Fruit fly (Drosophila melanogaster) whole organism, pupa: ENCODE results near the gene PolG1.
A peak's percentile ranks its signal among the peaks of the same experiment; 100 is the strongest.

Experiments
- CG10348 ChIP-seq: fragments of 200-800 bp; sonication (Bioruptor generic); IDR thresholded peaks from 2 replicates; pipeline ENCODE4 v1.3.6; 2022; ENCODE audit warnings: missing biosample characterization, missing genetic modification characterization
- CG12605 ChIP-seq: fragments of 200-800 bp; sonication (Bioruptor generic); IDR thresholded peaks from 2 replicates; pipeline ENCODE4 v1.3.6; 2022; ENCODE audit warnings: missing biosample characterization, missing genetic modification characterization
- CG13204 ChIP-seq: fragments of 200-800 bp; sonication (Bioruptor generic); optimal IDR thresholded peaks from 2 replicates; lab custom pipeline; 2018; ENCODE audit warnings: missing biosample characterization, mild to moderate bottlenecking, missing genetic modification characterization, moderate library complexity
- CG14655 ChIP-seq: fragments of 200-800 bp; sonication (Bioruptor generic); optimal IDR thresholded peaks from 3 replicates; lab custom pipeline; 2017; ENCODE audit warnings: mild to moderate bottlenecking, missing biosample characterization, missing genetic modification reagents, missing genetic modification characterization
- CG15710 ChIP-seq: fragments of 200-800 bp; sonication (Bioruptor generic); optimal IDR thresholded peaks from 2 replicates; lab custom pipeline; 2018; ENCODE audit warnings: missing biosample characterization, mild to moderate bottlenecking, missing genetic modification characterization, moderate library complexity
- CG17806 ChIP-seq: fragments of 200-800 bp; sonication (Bioruptor generic); optimal IDR thresholded peaks from 2 replicates; lab custom pipeline; 2018; ENCODE audit warnings: missing biosample characterization, mild to moderate bottlenecking, missing genetic modification characterization, moderate library complexity
- CG32121 ChIP-seq: fragments of 200-800 bp; sonication (Bioruptor generic); IDR thresholded peaks from 2 replicates; pipeline ENCODE4 v1.3.6; 2022; ENCODE audit warnings: missing biosample characterization, missing genetic modification characterization
- CG34367 ChIP-seq: fragments of 200-800 bp; sonication (Bioruptor generic); optimal IDR thresholded peaks from 2 replicates; lab custom pipeline; 2018; ENCODE audit warnings: missing biosample characterization, mild to moderate bottlenecking, missing genetic modification characterization
- CG4496 ChIP-seq: fragments of 200-800 bp; sonication (Bioruptor generic); IDR thresholded peaks from 3 replicates; pipeline ENCODE4 v1.3.6; 2022; ENCODE audit warnings: missing biosample characterization, missing genetic modification characterization
- CG8159 ChIP-seq: fragments of 200-800 bp; sonication (Bioruptor generic); optimal IDR thresholded peaks from 3 replicates; lab custom pipeline; 2018; ENCODE audit warnings: missing biosample characterization, mild to moderate bottlenecking, missing genetic modification characterization, moderate library complexity
- CG8301 ChIP-seq: fragments of 200-800 bp; sonication (Bioruptor generic); optimal IDR thresholded peaks from 2 replicates; lab custom pipeline; 2018; ENCODE audit warnings: missing biosample characterization, mild to moderate bottlenecking, missing genetic modification characterization
- CG9948 ChIP-seq: fragments of 200-800 bp; sonication (Bioruptor generic); optimal IDR thresholded peaks from 2 replicates; lab custom pipeline; 2018; ENCODE audit warnings: missing biosample characterization, mild to moderate bottlenecking, missing genetic modification characterization, moderate library complexity
- D1 ChIP-seq: fragments of 200-800 bp; sonication (Bioruptor generic); optimal IDR thresholded peaks from 2 replicates; lab custom pipeline; 2018; ENCODE audit warnings: missing biosample characterization, mild to moderate bottlenecking, missing genetic modification characterization, moderate library complexity
- EcR ChIP-seq: fragments of 200-800 bp; sonication (Bioruptor generic); optimal IDR thresholded peaks from 3 replicates; lab custom pipeline; 2019; ENCODE audit warnings: missing biosample characterization, missing genetic modification characterization, mild to moderate bottlenecking, moderate library complexity, missing genetic modification reagents
- Ets98B ChIP-seq: fragments of 200-800 bp; sonication (Bioruptor generic); IDR thresholded peaks from 2 replicates; pipeline ENCODE4 v1.3.6; 2022; ENCODE audit warnings: missing biosample characterization, missing genetic modification characterization
- Pif1A ChIP-seq: fragments of 200-800 bp; sonication (Bioruptor generic); optimal IDR thresholded peaks from 3 replicates; lab custom pipeline; 2016; ENCODE audit warnings: missing biosample characterization, missing genetic modification characterization
- Pif1B ChIP-seq: fragments of 200-800 bp; sonication (Bioruptor generic); optimal IDR thresholded peaks from 3 replicates; lab custom pipeline; 2016; ENCODE audit warnings: missing biosample characterization, missing genetic modification characterization
- Snoo ChIP-seq: fragments of 200-800 bp; sonication (Bioruptor generic); optimal IDR thresholded peaks from 3 replicates; lab custom pipeline; 2017; ENCODE audit warnings: missing biosample characterization, mild to moderate bottlenecking, missing genetic modification characterization, inconsistent platforms
- fd96Ca ChIP-seq: fragments of 200-800 bp; sonication (Bioruptor generic); IDR thresholded peaks from 3 replicates; pipeline ENCODE4 v1.3.6; 2022; ENCODE audit warnings: missing biosample characterization, missing genetic modification characterization
- gl ChIP-seq: fragments of 200-800 bp; sonication (Bioruptor generic); optimal IDR thresholded peaks from 2 replicates; lab custom pipeline; 2018; ENCODE audit warnings: missing biosample characterization, mild to moderate bottlenecking, missing genetic modification characterization
- rn ChIP-seq: fragments of 200-800 bp; sonication (Bioruptor generic); IDR thresholded peaks from 2 replicates; pipeline ENCODE4 v1.3.6; 2022; ENCODE audit warnings: missing biosample characterization, missing genetic modification characterization

The PolG1 gene

dm6 chr2L:13783264-13784154 lies 44.1 kb downstream of the PolG1 start, which contains the start of gene Eato:
Gene Eato, plus strand, starts transcription at chr2L:13784084.
- TF ChIP-seq D1 (tag; lab: Kevin White, UChicago) (no peak), Snoo (tag; lab: Kevin White, UChicago) (peak; percentile 22), CG15710 (tag; lab: Kevin White, UChicago) (peak; percentile 0)

dm6 chr2L:13780109-13780947 lies 47.2 kb downstream of the PolG1 start, which contains the start of the genes CG9008 and p38b:
Gene CG9008, minus strand, starts transcription at chr2L:13780165.
Gene p38b, plus strand, starts transcription at chr2L:13780689.
- TF ChIP-seq EcR (GFP tag; lab: Kevin White, UChicago) (no peak), D1 (tag; lab: Kevin White, UChicago) (no peak), Ets98B (peak; percentile 31), Pif1A (GFP tag; lab: Kevin White, UChicago) (no peak), CG8301 (tag; lab: Kevin White, UChicago) (peak; percentile 81), Pif1B (GFP tag; lab: Kevin White, UChicago) (peak; percentile 71), Snoo (tag; lab: Kevin White, UChicago) (peak; percentile 85), CG13204 (GFP tag; lab: Kevin White, UChicago) (no peak), CG9948 (peak; percentile 84), fd96Ca (peak; percentile 49; the same call in 1 of the 3 replicates), CG32121 (GFP tag; lab: Robert Waterston, UW) (peak; percentile 52), CG8159 (tag; lab: Kevin White, UChicago) (peak; percentile 92), CG12605 (no peak; the same call in none of the 2 replicates), CG34367 (tag; lab: Kevin White, UChicago) (peak; percentile 75), CG4496 (GFP tag; lab: Robert Waterston, UW) (peak; percentile 49; the same call in 1 of the 3 replicates), CG14655 (GFP tag; lab: Kevin White, UChicago) (no peak), CG17806 (tag; lab: Kevin White, UChicago) (peak; percentile 79), CG15710 (tag; lab: Kevin White, UChicago) (peak; percentile 87), CG10348 (GFP tag; lab: Robert Waterston, UW) (no peak), rn (peak; percentile 68)
- TF ChIP-seq, all 21 proteins: peak for 13

- TF ChIP-seq Ets98B (peak; percentile 52), CG15710 (tag; lab: Kevin White, UChicago) (no peak), CG34367 (tag; lab: Kevin White, UChicago) (no peak), CG14655 (GFP tag; lab: Kevin White, UChicago) (no peak), Pif1B (GFP tag; lab: Kevin White, UChicago) (no peak), CG13204 (GFP tag; lab: Kevin White, UChicago) (no peak), rn (no peak), EcR (GFP tag; lab: Kevin White, UChicago) (peak; percentile 38), CG17806 (tag; lab: Kevin White, UChicago) (no peak), CG8159 (tag; lab: Kevin White, UChicago) (no peak), Pif1A (GFP tag; lab: Kevin White, UChicago) (no peak), gl (tag; lab: Kevin White, UChicago) (no peak), CG10348 (GFP tag; lab: Robert Waterston, UW) (no peak), CG8301 (tag; lab: Kevin White, UChicago) (no peak), CG32121 (GFP tag; lab: Robert Waterston, UW) (no peak), CG4496 (GFP tag; lab: Robert Waterston, UW) (no peak), D1 (tag; lab: Kevin White, UChicago) (no peak), CG12605 (peak; percentile 54; the same call in 1 of the 2 replicates), fd96Ca (0 out of 3 replicates have a peak, but pooled peaks have one; percentile 27), Snoo (tag; lab: Kevin White, UChicago) (no peak), CG9948 (no peak)
Measured at dm6 chr2L:13779795-13780108, 47.8 kb downstream of the PolG1 start.

DNA sequence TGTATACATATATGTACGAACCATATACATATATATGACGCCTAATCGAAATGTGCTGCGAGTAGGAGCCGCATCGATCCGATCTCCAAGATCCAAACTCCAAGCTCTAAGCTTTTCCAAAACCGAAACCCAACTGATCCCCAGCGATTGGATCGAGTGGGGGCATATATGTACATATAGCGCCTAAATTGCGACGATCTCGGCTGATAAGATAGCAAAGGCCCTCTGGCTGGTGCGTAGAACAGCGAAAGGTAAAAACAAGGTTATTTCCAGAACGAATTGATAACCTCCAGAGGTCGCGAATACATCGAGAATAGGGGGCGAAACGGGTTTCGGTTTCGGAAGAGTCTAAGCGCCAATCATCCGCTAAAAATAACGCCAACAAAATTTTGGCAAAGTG lies 48.4 kb downstream of the PolG1 start:
- no peak for TF ChIP-seq CG9948
- TF ChIP-seq Pif1A (GFP tag; lab: Kevin White, UChicago): no peak
- no peak for TF ChIP-seq CG17806 (tag; lab: Kevin White, UChicago)
- no peak for TF ChIP-seq Ets98B
- TF ChIP-seq CG8159 (tag; lab: Kevin White, UChicago): no peak
- TF ChIP-seq CG4496 (GFP tag; lab: Robert Waterston, UW): no peak
- TF ChIP-seq rn: no peak
- TF ChIP-seq Snoo (tag; lab: Kevin White, UChicago): no peak
- TF ChIP-seq CG32121 (GFP tag; lab: Robert Waterston, UW): no peak
- no peak for TF ChIP-seq CG8301 (tag; lab: Kevin White, UChicago)
- TF ChIP-seq CG14655 (GFP tag; lab: Kevin White, UChicago): no peak
- no peak for TF ChIP-seq fd96Ca
- TF ChIP-seq D1 (tag; lab: Kevin White, UChicago): no peak
- no peak for TF ChIP-seq CG10348 (GFP tag; lab: Robert Waterston, UW)
- no peak for TF ChIP-seq CG13204 (GFP tag; lab: Kevin White, UChicago)
- TF ChIP-seq CG12605: no peak

DNA sequence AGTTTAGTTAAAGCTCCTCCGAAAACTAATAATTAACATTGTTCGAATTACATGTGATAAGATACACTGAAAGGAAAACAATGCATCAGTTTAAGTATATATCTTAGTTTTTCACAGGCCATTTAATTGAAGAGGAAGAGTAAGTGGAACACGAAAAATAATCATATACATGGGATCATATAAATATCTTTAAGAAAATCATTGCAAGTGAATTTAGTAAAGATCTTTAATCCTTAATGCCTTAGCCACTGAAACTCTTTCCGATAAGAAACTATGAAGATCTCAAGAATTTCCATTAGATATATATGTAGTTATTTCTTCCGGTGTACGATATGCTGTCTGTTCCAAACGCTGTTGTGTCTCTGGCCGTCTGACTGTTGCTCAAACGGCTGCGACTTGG lies 48.9 kb downstream of the PolG1 start:
- TF ChIP-seq CG32121 (GFP tag; lab: Robert Waterston, UW): peak; percentile 68
- TF ChIP-seq CG13204 (GFP tag; lab: Kevin White, UChicago): no peak
- TF ChIP-seq Pif1A (GFP tag; lab: Kevin White, UChicago): peak; percentile 48
- TF ChIP-seq Ets98B: peak; percentile 68
- TF ChIP-seq CG15710 (tag; lab: Kevin White, UChicago): no peak
- no peak for TF ChIP-seq EcR (GFP tag; lab: Kevin White, UChicago)
- TF ChIP-seq CG8301 (tag; lab: Kevin White, UChicago): peak; percentile 48
- peak; percentile 1 for TF ChIP-seq CG8159 (tag; lab: Kevin White, UChicago)
- TF ChIP-seq CG14655 (GFP tag; lab: Kevin White, UChicago): peak; percentile 67
- no peak for TF ChIP-seq CG17806 (tag; lab: Kevin White, UChicago)
- TF ChIP-seq D1 (tag; lab: Kevin White, UChicago): no peak
- TF ChIP-seq CG9948: peak; percentile 37
- peak; percentile 23 for TF ChIP-seq Pif1B (GFP tag; lab: Kevin White, UChicago)
- peak; percentile 27; the same call in 1 of the 2 replicates for TF ChIP-seq CG12605
- TF ChIP-seq CG4496 (GFP tag; lab: Robert Waterston, UW): peak; percentile 65; the same call in 2 of the 3 replicates
- no peak for TF ChIP-seq gl (tag; lab: Kevin White, UChicago)
- TF ChIP-seq rn: peak; percentile 48; the same call in 1 of the 2 replicates
- TF ChIP-seq Snoo (tag; lab: Kevin White, UChicago): no peak
